Worm (Caenorhabditis elegans) whole organism, mixed stage, embryonic: ENCODE results near the gene Y38E10A.2.

Source experiments
- M03D4.4 ChIP-seq: sonication (generic microtip); optimal IDR thresholded peaks from 2 replicates; lab custom pipeline; 2017; ENCODE audit warnings: mild to moderate bottlenecking, missing genetic modification characterization, missing compliant biosample characterization
- bed-3 ChIP-seq: fragments of 200-800 bp; sonication (Bioruptor generic); optimal IDR thresholded peaks from 3 replicates; lab custom pipeline; 2018; ENCODE audit warnings: mild to moderate bottlenecking, missing genetic modification characterization, moderate library complexity, missing compliant biosample characterization
- ceh-39 ChIP-seq: fragments of 150-350 bp; optimal IDR thresholded peaks from 2 replicates; lab custom pipeline; 2014; ENCODE audit warnings: missing biosample characterization, missing genetic modification characterization
- ceh-43 ChIP-seq: fragments of 200-800 bp; sonication (Bioruptor generic); optimal IDR thresholded peaks from 2 replicates; lab custom pipeline; 2018; ENCODE audit warnings: mild to moderate bottlenecking, missing genetic modification characterization, moderate library complexity, missing compliant biosample characterization
- ceh-83 ChIP-seq: fragments of 200-800 bp; sonication (Bioruptor generic); optimal IDR thresholded peaks from 2 replicates; lab custom pipeline; 2018; ENCODE audit warnings: mild to moderate bottlenecking, missing genetic modification characterization, missing compliant biosample characterization
- ces-1 ChIP-seq: fragments of 150-350 bp; optimal IDR thresholded peaks from 2 replicates; lab custom pipeline; 2014; ENCODE audit warnings: missing biosample characterization, missing genetic modification reagents, missing genetic modification characterization
- cnd-1 ChIP-seq: fragments of 200-800 bp; sonication (Bioruptor generic); optimal IDR thresholded peaks from 2 replicates; lab custom pipeline; 2018; ENCODE audit warnings: mild to moderate bottlenecking, missing genetic modification characterization, missing compliant biosample characterization
- drap-1 ChIP-seq: fragments of 200-800 bp; sonication (Bioruptor generic); optimal IDR thresholded peaks from 3 replicates; lab custom pipeline; 2018; ENCODE audit warnings: mild to moderate bottlenecking, missing genetic modification characterization, missing compliant biosample characterization
- elt-1 ChIP-seq: sonication (generic microtip); optimal IDR thresholded peaks from 2 replicates; lab custom pipeline; 2017; ENCODE audit warnings: missing genetic modification characterization, mild to moderate bottlenecking, missing compliant biosample characterization, antibody characterized with exemption, moderate library complexity, borderline replicate concordance; ENCODE audit not compliant: insufficient read depth
- elt-3 ChIP-seq: fragments of 150-350 bp; optimal IDR thresholded peaks from 2 replicates; lab custom pipeline; 2014; ENCODE audit warnings: missing biosample characterization, missing genetic modification characterization
- flh-1 ChIP-seq: fragments of 200-800 bp; sonication (Bioruptor generic); optimal IDR thresholded peaks from 2 replicates; lab custom pipeline; 2018; ENCODE audit warnings: mild to moderate bottlenecking, missing genetic modification characterization, moderate library complexity, missing compliant biosample characterization
- ham-2 ChIP-seq: fragments of 200-800 bp; sonication (Bioruptor generic); optimal IDR thresholded peaks from 2 replicates; lab custom pipeline; 2018; ENCODE audit warnings: mild to moderate bottlenecking, missing genetic modification characterization, missing compliant biosample characterization
- hlh-1 ChIP-seq: fragments of 150-350 bp; optimal IDR thresholded peaks from 2 replicates; lab custom pipeline; 2014; ENCODE audit warnings: missing biosample characterization, missing genetic modification reagents, missing genetic modification characterization
- lin-13 ChIP-seq: fragments of 150-350 bp; optimal IDR thresholded peaks from 2 replicates; lab custom pipeline; 2014; ENCODE audit warnings: missing biosample characterization, missing genetic modification characterization
- lin-32 ChIP-seq: fragments of 200-800 bp; sonication (Bioruptor generic); optimal IDR thresholded peaks from 2 replicates; lab custom pipeline; 2018; ENCODE audit warnings: mild to moderate bottlenecking, missing genetic modification characterization, missing compliant biosample characterization
- lsy-2 ChIP-seq: fragments of 150-350 bp; optimal IDR thresholded peaks from 2 replicates; lab custom pipeline; 2014; ENCODE audit warnings: missing biosample characterization, missing genetic modification characterization
- mab-5 ChIP-seq: fragments of 150-350 bp; optimal IDR thresholded peaks from 2 replicates; lab custom pipeline; 2014; ENCODE audit warnings: missing biosample characterization, missing genetic modification characterization
- mep-1 ChIP-seq: fragments of 150-350 bp; optimal IDR thresholded peaks from 2 replicates; lab custom pipeline; 2017; ENCODE audit warnings: missing biosample characterization, missing genetic modification reagents, missing genetic modification characterization, inconsistent platforms
- mls-2 ChIP-seq: sonication (generic microtip); optimal IDR thresholded peaks from 2 replicates; lab custom pipeline; 2016; ENCODE audit warnings: mild to moderate bottlenecking, missing genetic modification characterization, moderate library complexity, missing compliant biosample characterization
- nhr-12 ChIP-seq: fragments of 150-350 bp; optimal IDR thresholded peaks from 2 replicates; lab custom pipeline; 2014; ENCODE audit warnings: missing biosample characterization, missing genetic modification characterization
- nhr-2 ChIP-seq: fragments of 150-350 bp; optimal IDR thresholded peaks from 2 replicates; lab custom pipeline; 2014; ENCODE audit warnings: missing biosample characterization, missing genetic modification characterization
- nhr-237 ChIP-seq: fragments of 150-350 bp; optimal IDR thresholded peaks from 2 replicates; lab custom pipeline; 2014; ENCODE audit warnings: missing biosample characterization, missing genetic modification characterization
- nhr-28 ChIP-seq: fragments of 150-350 bp; optimal IDR thresholded peaks from 2 replicates; lab custom pipeline; 2014; ENCODE audit warnings: missing biosample characterization, missing genetic modification characterization
- nhr-76 ChIP-seq: sonication (generic microtip); optimal IDR thresholded peaks from 2 replicates; lab custom pipeline; 2017; ENCODE audit warnings: missing biosample characterization, missing genetic modification characterization
- pha-4 ChIP-seq: fragments of 150-350 bp; optimal IDR thresholded peaks from 2 replicates; lab custom pipeline; 2018; ENCODE audit warnings: missing biosample characterization, missing genetic modification reagents, missing genetic modification characterization
- sem-2 ChIP-seq: fragments of 200-800 bp; sonication (Bioruptor generic); optimal IDR thresholded peaks from 2 replicates; lab custom pipeline; 2018; ENCODE audit warnings: mild to moderate bottlenecking, missing genetic modification characterization, missing compliant biosample characterization
- snpc-4 ChIP-seq: fragments of 150-350 bp; optimal IDR thresholded peaks from 2 replicates; lab custom pipeline; 2014; ENCODE audit warnings: missing biosample characterization, missing genetic modification characterization
- unc-39 ChIP-seq: fragments of 150-350 bp; optimal IDR thresholded peaks from 2 replicates; lab custom pipeline; 2014; ENCODE audit warnings: missing biosample characterization, missing genetic modification characterization
- unc-62 ChIP-seq: fragments of 150-350 bp; optimal IDR thresholded peaks from 2 replicates; lab custom pipeline; 2014; ENCODE audit warnings: missing biosample characterization, missing genetic modification reagents, missing genetic modification characterization
- zip-8 ChIP-seq: fragments of 150-350 bp; optimal IDR thresholded peaks from 2 replicates; lab custom pipeline; 2014; ENCODE audit warnings: missing biosample characterization, missing genetic modification characterization
- ztf-11 ChIP-seq: fragments of 150-350 bp; optimal IDR thresholded peaks from 2 replicates; lab custom pipeline; 2014; ENCODE audit warnings: missing biosample characterization, missing genetic modification characterization

The Y38E10A.2 gene

ce11 chrII:12555579-12555978 lies 17.9 kb downstream of the Y38E10A.2 start, which contains the start of gene F49C5.11:
F49C5.11 (plus strand) TSS chrII:12555879.
- TF ChIP-seq mab-5 (tag; lab: Kevin White, UChicago) (no peak), nhr-237 (tag; lab: Kevin White, UChicago) (no peak), ceh-39 (tag; lab: Kevin White, UChicago) (no peak), cnd-1 (tag; lab: Kevin White, UChicago) (no peak), unc-39 (no peak), hlh-1 (no peak), ceh-83 (GFP tag; lab: Kevin White, UChicago) (no peak), nhr-28 (tag; lab: Kevin White, UChicago) (no peak), ham-2 (GFP tag; lab: Kevin White, UChicago) (no peak)

ce11 chrII:12550940-12551339 lies 22.5 kb downstream of the Y38E10A.2 start:
- no peak for TF ChIP-seq elt-1 (tag; lab: Kevin White, UChicago)
- TF ChIP-seq ceh-83 (GFP tag; lab: Kevin White, UChicago): no peak
- no peak for TF ChIP-seq hlh-1
- TF ChIP-seq nhr-76 (tag; lab: Kevin White, UChicago): no peak
- TF ChIP-seq nhr-12 (tag; lab: Kevin White, UChicago): no peak
- no peak for TF ChIP-seq lsy-2
- TF ChIP-seq nhr-28 (tag; lab: Kevin White, UChicago): no peak
- no peak for TF ChIP-seq drap-1
- no peak for TF ChIP-seq lin-32
- no peak for TF ChIP-seq mab-5 (tag; lab: Kevin White, UChicago)
- no peak for TF ChIP-seq sem-2 (GFP tag; lab: Kevin White, UChicago)
- no peak for TF ChIP-seq M03D4.4
- no peak for TF ChIP-seq nhr-237 (tag; lab: Kevin White, UChicago)
- no peak for TF ChIP-seq zip-8 (tag; lab: Kevin White, UChicago)
- TF ChIP-seq mls-2: no peak
- TF ChIP-seq nhr-2 (tag; lab: Kevin White, UChicago): no peak
- no peak for TF ChIP-seq ceh-39 (tag; lab: Kevin White, UChicago)

- TF ChIP-seq nhr-28 (tag; lab: Kevin White, UChicago): no peak
- TF ChIP-seq snpc-4 (tag; lab: Kevin White, UChicago): no peak
- TF ChIP-seq unc-62: no peak
- no peak for TF ChIP-seq M03D4.4
- TF ChIP-seq ceh-39 (tag; lab: Kevin White, UChicago): no peak
- no peak for TF ChIP-seq nhr-2 (tag; lab: Kevin White, UChicago)
Observed at ce11 chrII:12549613-12550012, 23.8 kb downstream of the Y38E10A.2 start.

ce11 chrII:12547547-12547946 lies 25.9 kb downstream of the Y38E10A.2 start, which contains the start of gene F49C5.16:
F49C5.16 (plus strand) TSS chrII:12547847.
- TF ChIP-seq elt-1 (tag; lab: Kevin White, UChicago) (no peak), flh-1 (GFP tag; lab: Kevin White, UChicago) (no peak), ham-2 (GFP tag; lab: Kevin White, UChicago) (no peak), elt-3 (tag; lab: Kevin White, UChicago) (no peak), cnd-1 (tag; lab: Kevin White, UChicago) (no peak), ceh-43 (no peak), nhr-237 (tag; lab: Kevin White, UChicago) (no peak), lin-32 (no peak), nhr-76 (tag; lab: Kevin White, UChicago) (no peak), bed-3 (GFP tag; lab: Kevin White, UChicago) (no peak), ztf-11 (no peak), mep-1 (tag; lab: Kevin White, UChicago) (no peak), sem-2 (GFP tag; lab: Kevin White, UChicago) (no peak), mls-2 (no peak), nhr-12 (tag; lab: Kevin White, UChicago) (no peak), unc-39 (no peak), hlh-1 (no peak), mab-5 (tag; lab: Kevin White, UChicago) (no peak)
- TF ChIP-seq, all 35 proteins: peak for 0

ce11 chrII:12546413-12546812 lies 27.0 kb downstream of the Y38E10A.2 start, which contains the start of the genes F49C5.5 and F49C5.10:
F49C5.5 (minus strand) TSS chrII:12546513.
F49C5.10 (plus strand) TSS chrII:12546756.
- TF ChIP-seq M03D4.4: no peak
- TF ChIP-seq unc-62: no peak
- no peak for TF ChIP-seq ztf-11
- no peak for TF ChIP-seq ces-1 (GFP tag; lab: Kevin White, UChicago)
- no peak for TF ChIP-seq bed-3 (GFP tag; lab: Kevin White, UChicago)
- no peak for TF ChIP-seq pha-4 (tag; lab: Kevin White, UChicago)
- no peak for TF ChIP-seq lin-13 (tag; lab: Kevin White, UChicago)
- TF ChIP-seq sem-2 (GFP tag; lab: Kevin White, UChicago): no peak
- no peak for TF ChIP-seq cnd-1 (tag; lab: Kevin White, UChicago)
- TF ChIP-seq hlh-1: no peak
- no peak for TF ChIP-seq nhr-12 (tag; lab: Kevin White, UChicago)
- TF ChIP-seq lin-32: no peak
